Fruit fly (Drosophila melanogaster) S2 (cell line): ENCODE measurements around the gene CG14391.

Experiments
- CG8478 ChIP-seq: fragments of >200 bp; optimal IDR thresholded peaks from 2 replicates; lab custom pipeline; 2018
- CTCF ChIP-seq, 2 experiments: fragments of >200 bp; optimal IDR thresholded peaks; 2 replicates each; lab custom pipeline; 2018

dm6 chr3R:12743580-12743979 lies 48.9 kb upstream of the CG14391 start, which contains the start of gene Ugt37A3:
- TF ChIP-seq CG8478 (no peak), CTCF (optimal IDR thresholded peaks at IDR 0.05; lab: Kevin White, UChicago) (no peak)
